Worm (Caenorhabditis elegans): ENCODE results near the gene oac-24.

DNA sequence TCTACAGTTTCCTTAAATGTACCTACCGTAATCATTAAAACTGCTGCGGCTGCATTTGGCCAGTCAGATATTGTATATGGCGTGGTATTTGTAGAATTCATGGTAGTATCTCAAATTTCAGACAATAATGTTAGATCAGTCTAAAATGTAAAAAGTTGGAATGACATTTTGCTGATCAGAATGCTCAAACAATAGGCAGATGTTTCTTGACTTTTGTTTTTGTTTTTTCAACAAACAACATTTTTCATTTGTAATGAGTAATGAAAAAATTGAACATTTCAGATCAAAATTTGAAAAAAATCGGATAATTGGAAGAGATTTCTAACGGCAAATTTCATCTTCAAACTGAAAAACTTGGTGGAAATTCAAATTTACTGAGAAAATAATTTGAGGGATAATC, 41.9 kb upstream of the oac-24 start, which contains the start of gene srx-77:
- TF ChIP-seq nfya-1 (tag; optimal IDR thresholded peaks at IDR 0.05) (no peak), ceh-6 (GFP tag; optimal IDR thresholded peaks at IDR 0.05) (no peak), dve-1 (tag; optimal IDR thresholded peaks at IDR 0.05) (no peak), gmeb-2 (tag; optimal IDR thresholded peaks at IDR 0.05) (no peak), dmd-4 (tag; optimal IDR thresholded peaks at IDR 0.05; ENCODE audit: borderline replicate concordance) (no peak), ahr-1 (tag; optimal IDR thresholded peaks at IDR 0.05) (no peak), ceh-19 (GFP tag; optimal IDR thresholded peaks at IDR 0.05) (no peak), madf-2 (tag; optimal IDR thresholded peaks at IDR 0.05) (no peak), pqm-1 (tag; optimal IDR thresholded peaks at IDR 0.05) (no peak), pha-4 (tag; optimal IDR thresholded peaks at IDR 0.05) (no peak), sox-2 (GFP tag; IDR thresholded peaks at IDR 0.05) (no peak), hlh-8 (tag; optimal IDR thresholded peaks at IDR 0.05) (no peak), ceh-2 (tag; optimal IDR thresholded peaks at IDR 0.05) (no peak), nhr-11 (tag; optimal IDR thresholded peaks at IDR 0.05) (no peak)

Measured in whole organism, late embryonic.